Fruit fly (Drosophila melanogaster): ENCODE measurements around the gene CG4367.

CG4367 gene

dm6 chr3R:20308972-20309660 is 4.3 kb upstream of the CG4367 start, which contains the start of gene Orp8 (continued):
- TF ChIP-seq CG4318 (GFP tag; optimal IDR thresholded peaks at IDR 0.05) (no peak), CG1621 (tag; optimal IDR thresholded peaks at IDR 0.05) (peak; percentile 55), CG8632 (GFP tag; optimal IDR thresholded peaks at IDR 0.05) (peak; percentile 39), pdm3 (GFP tag; optimal IDR thresholded peaks at IDR 0.05) (no peak), Eip78C (GFP tag) (peak; percentile 90), CG6792 (GFP tag; optimal IDR thresholded peaks at IDR 0.05) (no peak), ss (GFP tag; optimal IDR thresholded peaks at IDR 0.05) (peak; percentile 73 to 75), spab (GFP tag; optimal IDR thresholded peaks at IDR 0.05) (peak; percentile 43), Blimp-1 (GFP tag; optimal IDR thresholded peaks at IDR 0.05) (peak; percentile 99), esn (GFP tag; optimal IDR thresholded peaks at IDR 0.05) (no peak), CG11762 (GFP tag; optimal IDR thresholded peaks at IDR 0.05; ENCODE audit: insufficient read depth) (no peak), acj6 (GFP tag; optimal IDR thresholded peaks at IDR 0.05) (no peak), svp (GFP tag) (no peak), Ets96B (tag; optimal IDR thresholded peaks at IDR 0.05) (peak; percentile 37), CG34406 (GFP tag; optimal IDR thresholded peaks at IDR 0.05) (peak; percentile 24), dsx (GFP tag; optimal IDR thresholded peaks at IDR 0.05; ENCODE audit: poor library complexity, severe bottlenecking) (peak; percentile 64)

- TF ChIP-seq Lpt (GFP tag; optimal IDR thresholded peaks at IDR 0.05), result no peak
- TF ChIP-seq svp (GFP tag), result peak; percentile 84
- peak; percentile 83 for TF ChIP-seq vri (GFP tag; optimal IDR thresholded peaks at IDR 0.05)
- no peak for TF ChIP-seq spab (GFP tag; optimal IDR thresholded peaks at IDR 0.05)
These were observed 2.8 kb upstream of the CG4367 start, which contains the start of gene CG4362 for dm6 chr3R:20307487-20307971. TSS of gene CG4362 (minus strand) at chr3R:20307537.

DNA sequence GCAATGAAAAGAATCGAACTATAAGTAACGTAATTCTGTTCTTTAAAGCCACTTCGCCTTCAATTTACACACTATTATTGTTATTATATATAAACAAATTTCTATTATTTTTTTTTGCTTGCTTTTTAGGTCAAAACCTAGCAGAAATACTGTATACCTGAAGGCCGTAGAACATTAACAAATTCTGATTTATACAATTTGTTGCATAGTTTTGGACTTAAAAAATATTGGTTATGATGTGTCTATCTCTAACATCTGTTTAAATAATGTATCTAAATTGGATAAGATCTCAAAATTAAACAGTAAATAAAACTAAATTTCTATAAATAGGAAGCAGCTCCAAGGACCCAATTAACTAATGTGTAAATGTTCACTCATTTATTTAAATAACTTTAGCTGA is 1.1 kb upstream of the CG4367 start:
- no peak for TF ChIP-seq ss (GFP tag; optimal IDR thresholded peaks at IDR 0.05)
- TF ChIP-seq svp (GFP tag), result peak; percentile 22

dm6 chr3R:20293661-20294060 is 11.1 kb downstream of the CG4367 start:
- TF ChIP-seq CG6163 (GFP tag; IDR thresholded peaks at IDR 0.05) (no peak), net (GFP tag; optimal IDR thresholded peaks at IDR 0.05) (no peak), CG10631 (GFP tag; optimal IDR thresholded peaks at IDR 0.05) (no peak), CG3919 (GFP tag; optimal IDR thresholded peaks at IDR 0.05) (no peak), CG16779 (tag; optimal IDR thresholded peaks at IDR 0.05) (no peak), Sox15 (GFP tag; optimal IDR thresholded peaks at IDR 0.05) (no peak), Sox102F (GFP tag; optimal IDR thresholded peaks at IDR 0.05) (no peak), fd85E (GFP tag; optimal IDR thresholded peaks at IDR 0.05) (no peak), topi (GFP tag; optimal IDR thresholded peaks at IDR 0.05) (no peak), achi (GFP tag; optimal IDR thresholded peaks at IDR 0.05) (no peak), Gug (GFP tag; IDR thresholded peaks at IDR 0.05) (no peak), Hr39 (GFP tag; optimal IDR thresholded peaks at IDR 0.05) (no peak), CG15336 (GFP tag; IDR thresholded peaks at IDR 0.05) (no peak), salr (GFP tag; optimal IDR thresholded peaks at IDR 0.05) (no peak), lz (GFP tag; optimal IDR thresholded peaks at IDR 0.05) (no peak), Blimp-1 (GFP tag; optimal IDR thresholded peaks at IDR 0.05) (no peak), Ets21C (GFP tag; optimal IDR thresholded peaks at IDR 0.05) (no peak), fd59A (GFP tag; optimal IDR thresholded peaks at IDR 0.05) (no peak)

Data from whole organism, prepupa.